Worm (Caenorhabditis elegans) whole organism, midembryonic: ENCODE data around the gene ntr-2.

Experiments
- T22C8.4 ChIP-seq: fragments of 200-800 bp; sonication (Bioruptor generic); IDR thresholded peaks from 2 replicates; pipeline ENCODE4 v1.3.6; 2022; ENCODE audit warnings: missing genetic modification characterization, missing compliant biosample characterization
- cog-1 ChIP-seq: sonication (generic microtip); optimal IDR thresholded peaks from 2 replicates; lab custom pipeline; 2016; ENCODE audit warnings: missing genetic modification characterization, missing compliant biosample characterization
- flt-1 ChIP-seq: fragments of 200-800 bp; sonication (Bioruptor generic); IDR thresholded peaks from 2 replicates; pipeline ENCODE4 v1.3.6; 2022; ENCODE audit warnings: missing genetic modification characterization, missing compliant biosample characterization
- klf-2 ChIP-seq: fragments of 200-800 bp; sonication (Bioruptor generic); conservative IDR thresholded peaks from 2 replicates; pipeline ENCODE4 v1.3.6; 2022; ENCODE audit warnings: missing genetic modification reagents, missing genetic modification characterization, missing compliant biosample characterization
- med-1 ChIP-seq: sonication (generic microtip); optimal IDR thresholded peaks from 2 replicates; lab custom pipeline; 2017; ENCODE audit warnings: missing genetic modification characterization, mild to moderate bottlenecking, missing compliant biosample characterization, antibody characterized with exemption, missing genetic modification reagents; ENCODE audit not compliant: insufficient read depth
- ref-1 ChIP-seq: fragments of 200-800 bp; sonication (Bioruptor generic); conservative IDR thresholded peaks from 2 replicates; pipeline ENCODE4 v1.3.6; 2022; ENCODE audit warnings: missing genetic modification reagents, missing genetic modification characterization, missing compliant biosample characterization
- tab-1 ChIP-seq: fragments of 200-800 bp; sonication (Bioruptor generic); IDR thresholded peaks from 2 replicates; pipeline ENCODE4 v1.3.6; 2022; ENCODE audit warnings: missing genetic modification characterization, missing compliant biosample characterization
- ztf-23 ChIP-seq: fragments of 200-800 bp; sonication (Bioruptor generic); IDR thresholded peaks from 2 replicates; pipeline ENCODE4 v1.3.6; 2022; ENCODE audit warnings: missing genetic modification reagents, missing genetic modification characterization, missing compliant biosample characterization
- ztf-29 ChIP-seq: fragments of 200-800 bp; sonication (Bioruptor generic); IDR thresholded peaks from 2 replicates; pipeline ENCODE4 v1.3.6; 2022; ENCODE audit warnings: missing genetic modification reagents, missing genetic modification characterization, missing compliant biosample characterization

The ntr-2 gene

ce11 chrX:14907257-14907801, 21.4 kb downstream of the ntr-2 start:
- TF ChIP-seq cog-1 (tag; lab: Kevin White, UChicago), result no peak
- no peak for TF ChIP-seq med-1
- TF ChIP-seq ref-1 (GFP tag; lab: Robert Waterston, UW), result no peak
- no peak for TF ChIP-seq T22C8.4 (GFP tag; lab: Robert Waterston, UW)
- no peak for TF ChIP-seq ztf-23 (GFP tag; lab: Robert Waterston, UW)
- no peak for TF ChIP-seq tab-1
- TF ChIP-seq ztf-29 (GFP tag; lab: Robert Waterston, UW), result no peak

DNA sequence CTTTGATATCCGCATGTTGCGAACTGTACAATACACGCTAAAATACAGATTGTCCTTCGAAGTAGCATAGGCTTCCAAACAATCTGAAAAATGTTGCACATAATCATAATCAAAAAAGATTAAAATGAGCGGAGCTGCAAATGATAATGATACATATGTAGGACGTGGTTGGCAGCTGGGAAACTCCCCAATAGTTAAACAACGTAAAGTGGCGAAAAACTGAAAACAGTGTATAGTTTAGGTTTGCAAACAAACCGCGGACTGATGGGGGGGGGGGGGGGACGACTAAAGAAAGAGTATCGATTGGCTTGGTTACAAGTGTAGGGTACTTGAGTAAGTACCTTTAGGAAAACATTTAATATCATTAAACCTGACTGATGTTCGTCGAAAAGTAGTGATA, 23.6 kb downstream of the ntr-2 start, which contains the start of gene hex-5:
Gene hex-5 (minus strand): TSS at position 101 of the 400 bp plus-strand sequence.
- no peak for TF ChIP-seq flt-1 (GFP tag; lab: Robert Waterston, UW)
- TF ChIP-seq T22C8.4 (GFP tag; lab: Robert Waterston, UW), result no peak
- TF ChIP-seq med-1, result no peak
- no peak for TF ChIP-seq ztf-23 (GFP tag; lab: Robert Waterston, UW)
- no peak for TF ChIP-seq ref-1 (GFP tag; lab: Robert Waterston, UW)
- no peak for TF ChIP-seq tab-1
- TF ChIP-seq klf-2, result no peak
- TF ChIP-seq cog-1 (tag; lab: Kevin White, UChicago), result no peak
- TF ChIP-seq ztf-29 (GFP tag; lab: Robert Waterston, UW), result no peak

DNA sequence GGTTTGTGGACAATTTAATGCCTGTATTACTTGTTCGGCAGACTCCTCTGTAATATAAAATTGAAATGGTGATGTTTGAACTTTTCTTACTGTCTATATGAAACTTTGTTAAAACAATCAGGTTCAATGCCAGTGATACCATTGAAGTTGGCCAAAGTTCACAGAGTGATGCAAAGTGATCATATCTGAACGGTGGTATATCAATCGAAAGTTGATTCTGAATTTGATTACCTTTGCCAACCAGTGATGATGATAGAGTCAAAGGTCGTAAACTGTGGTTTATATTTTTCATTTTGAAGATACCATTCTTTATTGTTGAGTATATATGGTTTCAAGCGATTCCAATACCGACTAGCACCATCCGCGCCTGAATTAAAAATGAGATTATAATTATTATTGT, 25.3 kb downstream of the ntr-2 start:
- TF ChIP-seq med-1 (no peak), ztf-29 (GFP tag; lab: Robert Waterston, UW) (no peak), klf-2 (no peak), ztf-23 (GFP tag; lab: Robert Waterston, UW) (no peak), cog-1 (tag; lab: Kevin White, UChicago) (no peak), T22C8.4 (GFP tag; lab: Robert Waterston, UW) (no peak)

- no peak for TF ChIP-seq tab-1
- TF ChIP-seq ref-1 (GFP tag; lab: Robert Waterston, UW), result no peak
- no peak for TF ChIP-seq med-1
- no peak for TF ChIP-seq T22C8.4 (GFP tag; lab: Robert Waterston, UW)
- no peak for TF ChIP-seq klf-2
- no peak for TF ChIP-seq cog-1 (tag; lab: Kevin White, UChicago)
- no peak for TF ChIP-seq ztf-29 (GFP tag; lab: Robert Waterston, UW)
- no peak for TF ChIP-seq ztf-23 (GFP tag; lab: Robert Waterston, UW)
- TF ChIP-seq flt-1 (GFP tag; lab: Robert Waterston, UW), result no peak
Measured at ce11 chrX:14900487-14900886, 28.3 kb downstream of the ntr-2 start.

- TF ChIP-seq ztf-23 (GFP tag; lab: Robert Waterston, UW), result no peak
- TF ChIP-seq med-1, result no peak
- no peak for TF ChIP-seq klf-2
- no peak for TF ChIP-seq cog-1 (tag; lab: Kevin White, UChicago)
- no peak for TF ChIP-seq flt-1 (GFP tag; lab: Robert Waterston, UW)
- TF ChIP-seq tab-1, result no peak
- TF ChIP-seq ztf-29 (GFP tag; lab: Robert Waterston, UW), result no peak
- TF ChIP-seq T22C8.4 (GFP tag; lab: Robert Waterston, UW), result no peak
- no peak for TF ChIP-seq ref-1 (GFP tag; lab: Robert Waterston, UW)
Measured at ce11 chrX:14898205-14898604, 30.5 kb downstream of the ntr-2 start, which contains the start of gene lips-8. Gene lips-8, plus strand, starts transcription at chrX:14898505.

DNA sequence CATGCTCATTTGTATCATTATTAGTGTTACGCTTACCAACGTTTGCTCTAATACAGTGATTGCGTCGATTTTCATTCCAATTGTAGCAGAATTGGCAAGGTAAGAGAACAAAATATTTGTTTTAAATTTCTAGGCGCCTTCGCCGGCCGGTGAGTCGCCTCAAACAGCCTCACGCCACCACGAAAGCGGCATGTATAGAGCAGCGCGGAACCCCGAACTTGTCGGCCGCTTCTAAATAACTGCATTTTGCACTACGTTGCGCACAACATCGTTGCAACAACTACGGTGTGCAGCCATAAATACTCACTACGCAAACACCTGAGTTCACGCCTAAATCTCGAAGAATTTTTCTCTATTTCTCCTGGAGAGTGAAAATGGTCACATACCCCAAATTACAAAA, 31.6 kb downstream of the ntr-2 start:
- TF ChIP-seq cog-1 (tag; lab: Kevin White, UChicago), result no peak
- no peak for TF ChIP-seq med-1
- no peak for TF ChIP-seq flt-1 (GFP tag; lab: Robert Waterston, UW)

DNA sequence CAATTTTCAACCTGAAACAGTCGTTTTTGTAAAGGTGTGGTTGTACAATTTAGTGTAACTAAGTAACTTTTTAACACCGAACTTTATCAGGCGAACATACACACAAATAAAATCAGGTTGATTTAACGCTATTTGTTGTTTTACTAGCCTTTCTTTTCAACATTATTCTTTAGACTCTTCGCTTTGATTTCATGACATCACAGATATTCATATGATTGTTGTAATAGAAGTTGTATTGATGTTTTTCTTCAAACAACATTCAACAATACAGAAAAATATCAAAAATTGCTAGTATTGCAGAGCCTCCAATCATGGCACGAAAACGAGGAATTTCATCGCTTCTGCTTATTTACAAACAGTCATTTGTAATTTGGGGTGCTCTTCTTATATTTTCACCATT, 33.9 kb downstream of the ntr-2 start, which contains the start of gene nac-1:
Gene nac-1 (plus strand): TSS at position 301 of the 400 bp plus-strand sequence.
- TF ChIP-seq ref-1 (GFP tag; lab: Robert Waterston, UW) (no peak), ztf-23 (GFP tag; lab: Robert Waterston, UW) (no peak), klf-2 (no peak)

DNA sequence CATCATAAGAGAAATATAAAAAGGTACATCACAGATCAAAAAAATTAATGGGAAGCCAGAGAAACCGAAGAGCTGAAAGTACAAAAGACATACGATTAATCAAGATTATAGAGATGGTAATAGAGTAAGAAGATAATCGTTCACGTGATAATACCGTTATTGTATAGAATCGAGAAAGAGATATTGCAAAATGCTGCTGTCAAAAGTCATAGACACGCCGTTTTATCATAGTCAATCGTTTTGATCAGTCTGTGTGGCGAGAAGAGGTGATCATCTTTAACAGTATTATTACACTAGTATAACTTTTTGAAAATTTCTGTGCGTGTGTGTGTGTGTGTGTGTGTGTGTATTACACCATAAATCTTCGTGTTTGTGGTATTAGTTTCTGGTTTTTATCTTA, 34.4 kb downstream of the ntr-2 start:
- TF ChIP-seq ztf-23 (GFP tag; lab: Robert Waterston, UW) (no peak), flt-1 (GFP tag; lab: Robert Waterston, UW) (no peak), ztf-29 (GFP tag; lab: Robert Waterston, UW) (no peak), cog-1 (tag; lab: Kevin White, UChicago) (no peak), klf-2 (no peak), ref-1 (GFP tag; lab: Robert Waterston, UW) (no peak), med-1 (no peak), T22C8.4 (GFP tag; lab: Robert Waterston, UW) (no peak), tab-1 (no peak)

- TF ChIP-seq ref-1 (GFP tag; lab: Robert Waterston, UW) (no peak), flt-1 (GFP tag; lab: Robert Waterston, UW) (no peak), ztf-23 (GFP tag; lab: Robert Waterston, UW) (no peak), med-1 (no peak), ztf-29 (GFP tag; lab: Robert Waterston, UW) (no peak), klf-2 (no peak), T22C8.4 (GFP tag; lab: Robert Waterston, UW) (no peak), tab-1 (no peak), cog-1 (tag; lab: Kevin White, UChicago) (no peak)
Measured at ce11 chrX:14888188-14888587, 40.6 kb downstream of the ntr-2 start, which contains the start of gene daf-6. Gene daf-6, plus strand, starts transcription at chrX:14888488.

ce11 chrX:14885855-14886254, 42.9 kb downstream of the ntr-2 start:
- TF ChIP-seq med-1 (no peak), tab-1 (no peak), ref-1 (GFP tag; lab: Robert Waterston, UW) (no peak)

- TF ChIP-seq ztf-29 (GFP tag; lab: Robert Waterston, UW) (no peak), tab-1 (no peak), flt-1 (GFP tag; lab: Robert Waterston, UW) (no peak), ref-1 (GFP tag; lab: Robert Waterston, UW) (no peak), med-1 (no peak), klf-2 (no peak), cog-1 (tag; lab: Kevin White, UChicago) (no peak), ztf-23 (GFP tag; lab: Robert Waterston, UW) (no peak), T22C8.4 (GFP tag; lab: Robert Waterston, UW) (no peak)
Measured at ce11 chrX:14881119-14881518, 47.6 kb downstream of the ntr-2 start, which contains the start of gene flp-8. Gene flp-8, plus strand, starts transcription at chrX:14881419.
